Worm (Caenorhabditis elegans) whole organism, young adult: Measurements from ENCODE around the gene F07F6.8.

Experiments used
- B0019.2 ChIP-seq: fragments of 200-800 bp; sonication (Bioruptor generic); conservative IDR thresholded peaks from 2 replicates; pipeline ENCODE4 v1.3.6; 2022; ENCODE audit warnings: missing genetic modification reagents, missing genetic modification characterization, missing compliant biosample characterization
- B0035.1 ChIP-seq: sonication (generic microtip); optimal IDR thresholded peaks from 2 replicates; lab custom pipeline; 2016; ENCODE audit warnings: missing genetic modification characterization, mild to moderate bottlenecking, missing compliant biosample characterization, missing genotype, missing genetic modification reagents
- B0261.1 ChIP-seq: sonication (generic microtip); optimal IDR thresholded peaks from 2 replicates; lab custom pipeline; 2016; ENCODE audit warnings: mild to moderate bottlenecking, missing genetic modification characterization, moderate library complexity, missing compliant biosample characterization
- B0336.3 ChIP-seq: fragments of 200-800 bp; sonication (Bioruptor generic); IDR thresholded peaks from 2 replicates; pipeline ENCODE4 v1.3.6; 2022; ENCODE audit warnings: missing genetic modification characterization, missing compliant biosample characterization
- F33H1.4 ChIP-seq: fragments of 200-800 bp; sonication (Bioruptor generic); IDR thresholded peaks from 2 replicates; pipeline ENCODE4 v1.3.6; 2022; ENCODE audit warnings: missing genetic modification reagents, missing genetic modification characterization, missing compliant biosample characterization
- F57A8.1 ChIP-seq: fragments of 200-800 bp; sonication (Bioruptor generic); optimal IDR thresholded peaks from 2 replicates; lab custom pipeline; 2018; ENCODE audit warnings: mild to moderate bottlenecking, missing genetic modification characterization, moderate library complexity, missing compliant biosample characterization
- K11D2.4 ChIP-seq: fragments of 200-800 bp; sonication (Bioruptor generic); IDR thresholded peaks from 2 replicates; pipeline ENCODE4 v1.3.6; 2022; ENCODE audit warnings: missing genetic modification reagents, missing genetic modification characterization, missing compliant biosample characterization
- Y53F4B.3 ChIP-seq: fragments of 200-800 bp; sonication (Bioruptor generic); IDR thresholded peaks from 2 replicates; pipeline ENCODE4 v1.3.6; 2022; ENCODE audit warnings: missing genetic modification reagents, missing genetic modification characterization, missing compliant biosample characterization
- Y56A3A.18 ChIP-seq: fragments of 200-800 bp; sonication (Bioruptor generic); IDR thresholded peaks from 2 replicates; pipeline ENCODE4 v1.3.6; 2022; ENCODE audit warnings: missing genetic modification reagents, missing genetic modification characterization, missing compliant biosample characterization
- Y67H2A.10 ChIP-seq: fragments of 200-800 bp; sonication (Bioruptor generic); conservative IDR thresholded peaks from 2 replicates; pipeline ENCODE4 v1.3.6; 2022; ENCODE audit warnings: missing genetic modification reagents, missing genetic modification characterization, missing compliant biosample characterization
- Y79H2A.3 ChIP-seq: fragments of 200-800 bp; sonication (Bioruptor generic); conservative IDR thresholded peaks from 2 replicates; pipeline ENCODE4 v1.3.6; 2022; ENCODE audit warnings: missing genetic modification reagents, missing genetic modification characterization, missing compliant biosample characterization
- ZK185.1 ChIP-seq: sonication (generic microtip); optimal IDR thresholded peaks from 2 replicates; lab custom pipeline; 2016; ENCODE audit warnings: mild to moderate bottlenecking, missing genetic modification characterization, missing compliant biosample characterization; ENCODE audit not compliant: poor library complexity, severe bottlenecking
- akir-1 ChIP-seq: fragments of 200-800 bp; sonication (Bioruptor generic); optimal IDR thresholded peaks from 2 replicates; lab custom pipeline; 2018; ENCODE audit warnings: mild to moderate bottlenecking, missing genetic modification characterization, moderate library complexity, missing compliant biosample characterization
- atf-7 ChIP-seq: sonication (generic microtip); optimal IDR thresholded peaks from 2 replicates; lab custom pipeline; 2017; ENCODE audit warnings: mild to moderate bottlenecking, missing genetic modification characterization, missing compliant biosample characterization
- attf-3 ChIP-seq: fragments of 200-800 bp; sonication (Bioruptor generic); conservative IDR thresholded peaks from 2 replicates; pipeline ENCODE4 v1.3.6; 2022; ENCODE audit warnings: missing genetic modification reagents, missing genetic modification characterization, missing compliant biosample characterization
- attf-5 ChIP-seq: fragments of 200-800 bp; sonication (Bioruptor generic); optimal IDR thresholded peaks from 2 replicates; lab custom pipeline; 2018; ENCODE audit warnings: mild to moderate bottlenecking, missing genetic modification characterization, missing compliant biosample characterization
- ceh-40 ChIP-seq: fragments of 200-800 bp; sonication (Bioruptor generic); IDR thresholded peaks from 2 replicates; pipeline ENCODE4 v1.3.6; 2022; ENCODE audit warnings: missing genetic modification characterization, missing compliant biosample characterization
- dpff-1 ChIP-seq: sonication (generic microtip); optimal IDR thresholded peaks from 2 replicates; lab custom pipeline; 2017; ENCODE audit warnings: mild to moderate bottlenecking, missing genetic modification characterization, missing compliant biosample characterization
- dpl-1 ChIP-seq: fragments of 150-350 bp; optimal IDR thresholded peaks from 2 replicates; lab custom pipeline; 2014; ENCODE audit warnings: missing biosample characterization, missing genetic modification reagents, missing genetic modification characterization
- egl-18 ChIP-seq: fragments of 200-800 bp; sonication (Bioruptor generic); IDR thresholded peaks from 2 replicates; pipeline ENCODE4 v1.3.6; 2022; ENCODE audit warnings: missing genetic modification reagents, missing genetic modification characterization, missing compliant biosample characterization
- ets-4 ChIP-seq: fragments of 200-800 bp; sonication (Bioruptor generic); optimal IDR thresholded peaks from 2 replicates; lab custom pipeline; 2018; ENCODE audit warnings: mild to moderate bottlenecking, missing genetic modification characterization, missing compliant biosample characterization
- gei-17 ChIP-seq: fragments of 200-800 bp; sonication (Bioruptor generic); optimal IDR thresholded peaks from 2 replicates; lab custom pipeline; 2018; ENCODE audit warnings: mild to moderate bottlenecking, missing genetic modification characterization, missing compliant biosample characterization
- hlh-26 ChIP-seq: fragments of 200-800 bp; sonication (Bioruptor generic); conservative IDR thresholded peaks from 2 replicates; pipeline ENCODE4 v1.3.6; 2022; ENCODE audit warnings: missing genetic modification reagents, missing genetic modification characterization, missing compliant biosample characterization
- hsf-1 ChIP-seq: fragments of 200-800 bp; sonication (Bioruptor generic); IDR thresholded peaks from 2 replicates; pipeline ENCODE4 v1.3.6; 2022; ENCODE audit warnings: missing genetic modification reagents, missing genetic modification characterization, missing compliant biosample characterization
- lin-40 ChIP-seq: sonication (generic microtip); optimal IDR thresholded peaks from 2 replicates; lab custom pipeline; 2016; ENCODE audit warnings: missing genetic modification characterization, mild to moderate bottlenecking, missing compliant biosample characterization, missing genotype, missing genetic modification reagents
- madf-6 ChIP-seq: fragments of 200-800 bp; sonication (Bioruptor generic); IDR thresholded peaks from 2 replicates; pipeline ENCODE4 v1.3.6; 2022; ENCODE audit warnings: missing genetic modification reagents, missing genetic modification characterization, missing compliant biosample characterization
- nfya-2 ChIP-seq: fragments of 200-800 bp; sonication (Bioruptor generic); IDR thresholded peaks from 2 replicates; pipeline ENCODE4 v1.3.6; 2022; ENCODE audit warnings: missing genetic modification reagents, missing genetic modification characterization, missing compliant biosample characterization
- nhr-90 ChIP-seq: sonication (generic microtip); optimal IDR thresholded peaks from 2 replicates; lab custom pipeline; 2016; ENCODE audit warnings: missing genotype, mild to moderate bottlenecking, missing genetic modification characterization, missing compliant biosample characterization
- pbrm-1 ChIP-seq: fragments of 200-800 bp; sonication (Bioruptor generic); IDR thresholded peaks from 2 replicates; pipeline ENCODE4 v1.3.6; 2022; ENCODE audit warnings: missing genetic modification reagents, missing genetic modification characterization, missing compliant biosample characterization
- pha-4 ChIP-seq: fragments of 150-350 bp; sonication (generic microtip); optimal IDR thresholded peaks from 2 replicates; lab custom pipeline; 2014; ENCODE audit warnings: missing biosample characterization, missing genetic modification reagents, missing genetic modification characterization
- repo-1 ChIP-seq: sonication (generic microtip); optimal IDR thresholded peaks from 2 replicates; lab custom pipeline; 2017; ENCODE audit warnings: mild to moderate bottlenecking, missing genetic modification characterization, missing compliant biosample characterization
- sdz-38 ChIP-seq: sonication (generic microtip); optimal IDR thresholded peaks from 2 replicates; lab custom pipeline; 2016; ENCODE audit warnings: missing genotype, missing genetic modification characterization, missing compliant biosample characterization
- sea-2 ChIP-seq: fragments of 200-800 bp; sonication (Bioruptor generic); IDR thresholded peaks from 2 replicates; pipeline ENCODE4 v1.3.6; 2022; ENCODE audit warnings: missing genetic modification characterization, missing compliant biosample characterization
- snpc-4 ChIP-seq, 5 experiments: fragments of 150-350 bp in 1 of 5; sonication (generic microtip) in 4 of 5; optimal IDR thresholded peaks; 2 replicates each; lab custom pipeline; 2014 to 2018; ENCODE audit warnings: missing genetic modification characterization in 5 of 5, missing biosample characterization in 3 of 5, antibody characterized with exemption in 2 of 5, mild to moderate bottlenecking in 2 of 5, missing compliant biosample characterization in 2 of 5, missing genotype in 2 of 5, moderate library complexity in 2 of 5, missing genetic modification reagents in 1 of 5
- somi-1 ChIP-seq: fragments of 200-800 bp; sonication (Bioruptor generic); optimal IDR thresholded peaks from 2 replicates; lab custom pipeline; 2018; ENCODE audit warnings: mild to moderate bottlenecking, missing genetic modification characterization, missing compliant biosample characterization
- tbp1 ChIP-seq: fragments of 200-800 bp; sonication (Bioruptor generic); optimal IDR thresholded peaks from 2 replicates; lab custom pipeline; 2018; ENCODE audit warnings: mild to moderate bottlenecking, missing genetic modification characterization, missing compliant biosample characterization
- ztf-18 ChIP-seq: sonication (generic microtip); optimal IDR thresholded peaks from 2 replicates; lab custom pipeline; 2016; ENCODE audit warnings: missing genotype, mild to moderate bottlenecking, missing genetic modification characterization, missing compliant biosample characterization
- ztf-25 ChIP-seq: fragments of 200-800 bp; sonication (Bioruptor generic); IDR thresholded peaks from 2 replicates; pipeline ENCODE4 v1.3.6; 2022; ENCODE audit warnings: missing genetic modification reagents, missing genetic modification characterization, missing compliant biosample characterization
- ztf-26 ChIP-seq: sonication (generic microtip); optimal IDR thresholded peaks from 2 replicates; lab custom pipeline; 2017; ENCODE audit warnings: missing genetic modification characterization, missing compliant biosample characterization
- ztf-6 ChIP-seq: fragments of 200-800 bp; sonication (Bioruptor generic); IDR thresholded peaks from 2 replicates; pipeline ENCODE4 v1.3.6; 2022; ENCODE audit warnings: missing genetic modification reagents, missing genetic modification characterization, missing compliant biosample characterization

F07F6.8 gene

DNA sequence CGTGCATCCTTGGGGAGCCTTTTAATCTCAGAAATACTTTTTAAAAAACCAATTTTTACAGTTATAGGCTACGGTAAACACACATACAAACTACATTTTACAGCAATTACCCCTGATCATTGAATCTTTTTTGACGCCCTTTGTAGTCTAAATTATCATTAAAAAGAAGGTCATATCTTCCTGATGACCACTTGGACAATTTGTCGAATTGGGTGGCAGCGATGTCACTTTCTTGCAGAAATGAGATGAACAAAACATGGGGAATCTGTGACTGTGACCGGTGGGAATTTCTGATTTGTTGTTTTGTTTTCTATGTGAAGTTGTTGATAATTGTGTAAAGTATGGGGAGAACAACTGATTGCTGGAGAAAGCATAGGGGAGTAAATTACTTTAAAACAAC lies 24.1 kb upstream of the F07F6.8 start:
- no peak for TF ChIP-seq atf-7 (tag; lab: Kevin White, UChicago)
- TF ChIP-seq K11D2.4 (GFP tag; lab: Robert Waterston, UW), result no peak
- no peak for TF ChIP-seq ztf-25 (GFP tag; lab: Robert Waterston, UW)
- no peak for TF ChIP-seq pha-4
- TF ChIP-seq sdz-38 (tag; lab: Kevin White, UChicago), result no peak
- no peak for TF ChIP-seq B0261.1 (tag; lab: Kevin White, UChicago)
- no peak for TF ChIP-seq dpff-1 (tag; lab: Kevin White, UChicago)
- TF ChIP-seq attf-3 (GFP tag; lab: Robert Waterston, UW), result no peak

ce11 chrII:5449219-5449618 lies 23.7 kb upstream of the F07F6.8 start:
- TF ChIP-seq sea-2 (GFP tag; lab: Robert Waterston, UW), result no peak
- TF ChIP-seq somi-1, result no peak
- TF ChIP-seq ceh-40 (GFP tag; lab: Robert Waterston, UW), result no peak
- no peak for TF ChIP-seq lin-40 (tag; lab: Kevin White, UChicago)
- TF ChIP-seq nfya-2 (GFP tag; lab: Robert Waterston, UW), result no peak
- no peak for TF ChIP-seq attf-5 (GFP tag; lab: Kevin White, UChicago)
- TF ChIP-seq Y67H2A.10 (GFP tag; lab: Robert Waterston, UW), result no peak
- TF ChIP-seq F33H1.4, result no peak
- no peak for TF ChIP-seq F57A8.1
- no peak for TF ChIP-seq hsf-1 (GFP tag; lab: Robert Waterston, UW)
- no peak for TF ChIP-seq Y53F4B.3 (GFP tag; lab: Robert Waterston, UW)
- TF ChIP-seq ZK185.1 (tag; lab: Kevin White, UChicago), result no peak
- TF ChIP-seq dpl-1 (GFP tag; lab: Kevin White, UChicago), result no peak
- TF ChIP-seq repo-1 (tag; lab: Kevin White, UChicago), result no peak
- no peak for TF ChIP-seq ztf-6 (GFP tag; lab: Robert Waterston, UW)

- TF ChIP-seq snpc-4 (GFP tag; optimal IDR thresholded peaks at IDR 0.05; lab: Kevin White, UChicago), result no peak
- TF ChIP-seq snpc-4 (tag; optimal IDR thresholded peaks at IDR 0.05; lab: Kevin White, UChicago), result no peak
- no peak for TF ChIP-seq ets-4 (GFP tag; lab: Kevin White, UChicago)
- TF ChIP-seq B0261.1 (tag; lab: Kevin White, UChicago), result no peak
Observed at ce11 chrII:5447381-5447780, 21.8 kb upstream of the F07F6.8 start, which contains the start of gene cex-1. cex-1 (plus strand) TSS chrII:5447681.

- TF ChIP-seq pha-4 (no peak), B0019.2 (no peak), ztf-18 (tag; lab: Kevin White, UChicago) (no peak), Y56A3A.18 (GFP tag; lab: Robert Waterston, UW) (no peak), B0336.3 (GFP tag; lab: Robert Waterston, UW) (no peak), Y79H2A.3 (GFP tag; lab: Robert Waterston, UW) (no peak), somi-1 (no peak), madf-6 (GFP tag; lab: Robert Waterston, UW) (no peak), nhr-90 (tag; lab: Kevin White, UChicago) (no peak), gei-17 (GFP tag; lab: Kevin White, UChicago) (no peak), egl-18 (GFP tag; lab: Robert Waterston, UW) (no peak), ztf-26 (tag; lab: Kevin White, UChicago) (no peak), B0035.1 (tag; lab: Kevin White, UChicago) (no peak), nfya-2 (GFP tag; lab: Robert Waterston, UW) (no peak), hlh-26 (GFP tag; lab: Robert Waterston, UW) (no peak), pbrm-1 (no peak), akir-1 (GFP tag; lab: Kevin White, UChicago) (no peak), ztf-25 (GFP tag; lab: Robert Waterston, UW) (no peak), tbp1 (GFP tag; lab: Kevin White, UChicago) (no peak)
Observed at ce11 chrII:5446506-5446905, 21.0 kb upstream of the F07F6.8 start, which contains the start of gene nmr-1. nmr-1 (minus strand) TSS chrII:5446606.
